Worm (Caenorhabditis elegans) whole organism, young adult: ENCODE results near the gene F54F2.6.

ENCODE experiments used
- B0261.1 ChIP-seq: sonication (generic microtip); optimal IDR thresholded peaks from 2 replicates; lab custom pipeline; 2016; ENCODE audit warnings: mild to moderate bottlenecking, missing genetic modification characterization, moderate library complexity, missing compliant biosample characterization
- B0336.3 ChIP-seq: fragments of 200-800 bp; sonication (Bioruptor generic); IDR thresholded peaks from 2 replicates; pipeline ENCODE4 v1.3.6; 2022; ENCODE audit warnings: missing genetic modification characterization, missing compliant biosample characterization
- C06A6.2 ChIP-seq: fragments of 200-800 bp; sonication (Bioruptor generic); conservative IDR thresholded peaks from 2 replicates; pipeline ENCODE4 v1.3.6; 2022; ENCODE audit warnings: missing genetic modification characterization, missing compliant biosample characterization
- F10E7.11 ChIP-seq: sonication (generic microtip); optimal IDR thresholded peaks from 2 replicates; lab custom pipeline; 2017; ENCODE audit warnings: mild to moderate bottlenecking, missing genetic modification characterization, moderate library complexity, missing compliant biosample characterization
- F37B4.10 ChIP-seq: fragments of 200-800 bp; sonication (Bioruptor generic); IDR thresholded peaks from 2 replicates; pipeline ENCODE4 v1.3.6; 2022; ENCODE audit warnings: missing genetic modification characterization, missing compliant biosample characterization
- Y56A3A.18 ChIP-seq: fragments of 200-800 bp; sonication (Bioruptor generic); IDR thresholded peaks from 2 replicates; pipeline ENCODE4 v1.3.6; 2022; ENCODE audit warnings: missing genetic modification reagents, missing genetic modification characterization, missing compliant biosample characterization
- Y79H2A.3 ChIP-seq: fragments of 200-800 bp; sonication (Bioruptor generic); conservative IDR thresholded peaks from 2 replicates; pipeline ENCODE4 v1.3.6; 2022; ENCODE audit warnings: missing genetic modification reagents, missing genetic modification characterization, missing compliant biosample characterization
- aptf-2 ChIP-seq: fragments of 200-800 bp; sonication (Bioruptor generic); conservative IDR thresholded peaks from 2 replicates; pipeline ENCODE4 v1.3.6; 2022; ENCODE audit warnings: missing genetic modification reagents, missing genetic modification characterization, missing compliant biosample characterization
- attf-5 ChIP-seq: fragments of 200-800 bp; sonication (Bioruptor generic); optimal IDR thresholded peaks from 2 replicates; lab custom pipeline; 2018; ENCODE audit warnings: mild to moderate bottlenecking, missing genetic modification characterization, missing compliant biosample characterization
- bed-1 ChIP-seq: fragments of 200-800 bp; sonication (Bioruptor generic); IDR thresholded peaks from 2 replicates; pipeline ENCODE4 v1.3.6; 2022; ENCODE audit warnings: missing genetic modification reagents, missing genetic modification characterization, missing compliant biosample characterization
- cebp-1 ChIP-seq, 2 experiments: fragments of 200-800 bp in 1 of 2; sonication (Bioruptor generic) in 1 of 2; sonication (generic microtip) in 1 of 2; IDR thresholded peaks in 1 of 2; optimal IDR thresholded peaks in 1 of 2; 2 replicates each; pipeline versions ENCODE4 v1.3.6 to Lab custom; 2017 to 2022; ENCODE audit warnings: missing compliant biosample characterization in 2 of 2, missing genetic modification characterization in 2 of 2, mild to moderate bottlenecking in 1 of 2, missing genetic modification reagents in 1 of 2, moderate library complexity in 1 of 2
- cebp-2 ChIP-seq: fragments of 200-800 bp; sonication (Bioruptor generic); IDR thresholded peaks from 2 replicates; pipeline ENCODE4 v1.3.6; 2022; ENCODE audit warnings: missing genetic modification characterization, missing compliant biosample characterization
- ceh-27 ChIP-seq: fragments of 200-800 bp; sonication (Bioruptor generic); optimal IDR thresholded peaks from 2 replicates; lab custom pipeline; 2018; ENCODE audit warnings: mild to moderate bottlenecking, missing genetic modification characterization, moderate library complexity, missing compliant biosample characterization
- ceh-40 ChIP-seq: fragments of 200-800 bp; sonication (Bioruptor generic); IDR thresholded peaks from 2 replicates; pipeline ENCODE4 v1.3.6; 2022; ENCODE audit warnings: missing genetic modification characterization, missing compliant biosample characterization
- ceh-79 ChIP-seq: sonication (generic microtip); optimal IDR thresholded peaks from 2 replicates; lab custom pipeline; 2017; ENCODE audit warnings: mild to moderate bottlenecking, missing genetic modification characterization, missing compliant biosample characterization
- ceh-91 ChIP-seq: fragments of 200-800 bp; sonication (Bioruptor generic); IDR thresholded peaks from 2 replicates; pipeline ENCODE4 v1.3.6; 2022; ENCODE audit warnings: missing genetic modification reagents, missing genetic modification characterization, missing compliant biosample characterization
- chd-7 ChIP-seq: sonication (generic microtip); optimal IDR thresholded peaks from 2 replicates; lab custom pipeline; 2016; ENCODE audit warnings: mild to moderate bottlenecking, missing genetic modification characterization, moderate library complexity, missing compliant biosample characterization
- dox-1 ChIP-seq: fragments of 200-800 bp; sonication (Bioruptor generic); IDR thresholded peaks from 2 replicates; pipeline ENCODE4 v1.3.6; 2022; ENCODE audit warnings: missing genetic modification reagents, missing genetic modification characterization, missing compliant biosample characterization
- egl-18 ChIP-seq: fragments of 200-800 bp; sonication (Bioruptor generic); IDR thresholded peaks from 2 replicates; pipeline ENCODE4 v1.3.6; 2022; ENCODE audit warnings: missing genetic modification reagents, missing genetic modification characterization, missing compliant biosample characterization
- egrh-3 ChIP-seq: fragments of 200-800 bp; sonication (Bioruptor generic); IDR thresholded peaks from 2 replicates; pipeline ENCODE4 v1.3.6; 2022; ENCODE audit warnings: missing genetic modification reagents, missing genetic modification characterization, missing compliant biosample characterization
- ekl-4 ChIP-seq: fragments of 200-800 bp; sonication (Bioruptor generic); IDR thresholded peaks from 2 replicates; pipeline ENCODE4 v1.3.6; 2022; ENCODE audit warnings: missing genetic modification reagents, missing genetic modification characterization, missing compliant biosample characterization
- fkh-3 ChIP-seq: sonication (generic microtip); optimal IDR thresholded peaks from 2 replicates; lab custom pipeline; 2016; ENCODE audit warnings: mild to moderate bottlenecking, missing genetic modification characterization, missing compliant biosample characterization
- gei-17 ChIP-seq: fragments of 200-800 bp; sonication (Bioruptor generic); optimal IDR thresholded peaks from 2 replicates; lab custom pipeline; 2018; ENCODE audit warnings: mild to moderate bottlenecking, missing genetic modification characterization, missing compliant biosample characterization
- him-1 ChIP-seq: sonication (generic microtip); optimal IDR thresholded peaks from 2 replicates; lab custom pipeline; 2016; ENCODE audit warnings: missing genotype, missing genetic modification reagents, missing genetic modification characterization, missing compliant biosample characterization
- lag-1 ChIP-seq: fragments of 200-800 bp; sonication (Bioruptor generic); IDR thresholded peaks from 2 replicates; pipeline ENCODE4 v1.3.6; 2022; ENCODE audit warnings: missing genetic modification reagents, missing genetic modification characterization, missing compliant biosample characterization
- let-526 ChIP-seq: fragments of 200-800 bp; sonication (Bioruptor generic); IDR thresholded peaks from 2 replicates; pipeline ENCODE4 v1.3.6; 2022; ENCODE audit warnings: missing genetic modification reagents, missing genetic modification characterization, missing compliant biosample characterization
- let-607 ChIP-seq, 2 experiments: fragments of 200-800 bp in 1 of 2; sonication (Bioruptor generic) in 1 of 2; sonication (generic microtip) in 1 of 2; optimal IDR thresholded peaks; 2 replicates each; lab custom pipeline; 2016 to 2018; ENCODE audit warnings: mild to moderate bottlenecking in 2 of 2, missing compliant biosample characterization in 2 of 2, missing genetic modification characterization in 2 of 2, moderate library complexity in 2 of 2, missing genotype in 1 of 2
- lin-26 ChIP-seq: fragments of 200-800 bp; sonication (Bioruptor generic); IDR thresholded peaks from 2 replicates; pipeline ENCODE4 v1.3.6; 2022; ENCODE audit warnings: missing genetic modification reagents, missing genetic modification characterization, missing compliant biosample characterization
- lin-40 ChIP-seq: sonication (generic microtip); optimal IDR thresholded peaks from 2 replicates; lab custom pipeline; 2016; ENCODE audit warnings: missing genetic modification characterization, mild to moderate bottlenecking, missing compliant biosample characterization, missing genotype, missing genetic modification reagents
- lsl-1 ChIP-seq: fragments of 200-800 bp; sonication (Bioruptor generic); optimal IDR thresholded peaks from 2 replicates; lab custom pipeline; 2018; ENCODE audit warnings: mild to moderate bottlenecking, missing genetic modification characterization, moderate library complexity, missing compliant biosample characterization
- lsy-27 ChIP-seq: sonication (generic microtip); optimal IDR thresholded peaks from 2 replicates; lab custom pipeline; 2017; ENCODE audit warnings: missing genetic modification characterization, mild to moderate bottlenecking, missing compliant biosample characterization, antibody characterized with exemption, missing genotype, borderline replicate concordance; ENCODE audit not compliant: insufficient read depth
- pbrm-1 ChIP-seq: fragments of 200-800 bp; sonication (Bioruptor generic); IDR thresholded peaks from 2 replicates; pipeline ENCODE4 v1.3.6; 2022; ENCODE audit warnings: missing genetic modification reagents, missing genetic modification characterization, missing compliant biosample characterization
- repo-1 ChIP-seq: sonication (generic microtip); optimal IDR thresholded peaks from 2 replicates; lab custom pipeline; 2017; ENCODE audit warnings: mild to moderate bottlenecking, missing genetic modification characterization, missing compliant biosample characterization
- sea-2 ChIP-seq: fragments of 200-800 bp; sonication (Bioruptor generic); IDR thresholded peaks from 2 replicates; pipeline ENCODE4 v1.3.6; 2022; ENCODE audit warnings: missing genetic modification characterization, missing compliant biosample characterization
- snpc-1.1 ChIP-seq: sonication (generic microtip); optimal IDR thresholded peaks from 2 replicates; lab custom pipeline; 2017; ENCODE audit warnings: missing genetic modification characterization, mild to moderate bottlenecking, missing compliant biosample characterization, antibody characterized with exemption, moderate library complexity, missing genotype, missing genetic modification reagents; ENCODE audit not compliant: insufficient read depth
- somi-1 ChIP-seq: fragments of 200-800 bp; sonication (Bioruptor generic); optimal IDR thresholded peaks from 2 replicates; lab custom pipeline; 2018; ENCODE audit warnings: mild to moderate bottlenecking, missing genetic modification characterization, missing compliant biosample characterization
- tbp1 ChIP-seq: fragments of 200-800 bp; sonication (Bioruptor generic); optimal IDR thresholded peaks from 2 replicates; lab custom pipeline; 2018; ENCODE audit warnings: mild to moderate bottlenecking, missing genetic modification characterization, missing compliant biosample characterization
- tlf-1 ChIP-seq: fragments of 200-800 bp; sonication (Bioruptor generic); optimal IDR thresholded peaks from 2 replicates; lab custom pipeline; 2018; ENCODE audit warnings: mild to moderate bottlenecking, missing genetic modification characterization, missing compliant biosample characterization
- unc-130 ChIP-seq: sonication (generic microtip); optimal IDR thresholded peaks from 2 replicates; lab custom pipeline; 2016; ENCODE audit warnings: missing genetic modification reagents, missing genetic modification characterization, missing compliant biosample characterization
- ztf-26 ChIP-seq: sonication (generic microtip); optimal IDR thresholded peaks from 2 replicates; lab custom pipeline; 2017; ENCODE audit warnings: missing genetic modification characterization, missing compliant biosample characterization
- ztf-3 ChIP-seq: fragments of 200-800 bp; sonication (Bioruptor generic); optimal IDR thresholded peaks from 2 replicates; lab custom pipeline; 2018; ENCODE audit warnings: mild to moderate bottlenecking, missing genetic modification characterization, missing compliant biosample characterization

The F54F2.6 gene

DNA sequence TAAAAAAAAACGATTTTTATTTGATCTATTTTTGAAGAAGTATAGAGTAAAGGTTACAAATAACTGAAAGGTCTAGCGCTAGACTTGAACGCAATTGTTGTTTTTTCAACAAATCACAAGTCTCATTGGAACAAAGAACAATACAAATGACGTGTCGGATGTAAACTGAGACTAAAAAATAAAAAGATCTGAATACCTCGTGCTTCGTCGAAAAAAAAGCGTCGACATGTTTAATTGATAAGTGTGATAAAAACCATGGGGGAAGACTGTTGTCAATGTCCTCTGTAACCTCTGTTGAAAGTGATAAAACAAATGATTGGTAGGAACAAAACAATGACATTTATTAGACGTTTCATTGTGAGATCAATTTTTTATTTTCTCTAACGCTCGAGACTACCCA is 17.8 kb downstream of the F54F2.6 start (continued):
- no peak for TF ChIP-seq C06A6.2 (GFP tag; lab: Robert Waterston, UW)
- TF ChIP-seq aptf-2 (GFP tag; lab: Robert Waterston, UW), result no peak
- TF ChIP-seq bed-1 (GFP tag; lab: Robert Waterston, UW), result no peak
- TF ChIP-seq egrh-3 (GFP tag; lab: Robert Waterston, UW), result no peak
- no peak for TF ChIP-seq snpc-1.1

DNA sequence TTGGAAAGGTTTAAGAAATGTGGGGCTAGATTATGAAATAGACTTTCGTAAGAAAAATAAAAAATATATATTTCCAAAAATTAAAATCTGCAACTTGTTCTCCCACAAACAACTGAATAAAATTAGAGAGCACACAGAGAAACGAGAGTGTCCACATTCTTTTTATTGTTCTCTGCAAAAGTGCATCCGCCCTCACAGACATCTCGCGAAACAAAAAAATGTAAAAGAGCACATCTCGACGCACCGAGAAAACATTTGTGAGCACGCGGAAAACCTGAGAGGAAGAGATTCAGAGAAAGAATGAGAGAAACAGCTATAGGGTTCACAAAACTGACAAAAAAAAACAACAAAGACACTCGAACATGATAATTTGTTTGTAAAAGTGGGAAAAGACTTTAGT is 18.4 kb downstream of the F54F2.6 start:
- TF ChIP-seq cebp-1 (GFP tag; IDR thresholded peaks at IDR 0.05; lab: Robert Waterston, UW) (no peak), cebp-1 (tag; optimal IDR thresholded peaks at IDR 0.05; lab: Kevin White, UChicago) (peak; percentile 68), Y79H2A.3 (GFP tag; lab: Robert Waterston, UW) (no peak)

DNA sequence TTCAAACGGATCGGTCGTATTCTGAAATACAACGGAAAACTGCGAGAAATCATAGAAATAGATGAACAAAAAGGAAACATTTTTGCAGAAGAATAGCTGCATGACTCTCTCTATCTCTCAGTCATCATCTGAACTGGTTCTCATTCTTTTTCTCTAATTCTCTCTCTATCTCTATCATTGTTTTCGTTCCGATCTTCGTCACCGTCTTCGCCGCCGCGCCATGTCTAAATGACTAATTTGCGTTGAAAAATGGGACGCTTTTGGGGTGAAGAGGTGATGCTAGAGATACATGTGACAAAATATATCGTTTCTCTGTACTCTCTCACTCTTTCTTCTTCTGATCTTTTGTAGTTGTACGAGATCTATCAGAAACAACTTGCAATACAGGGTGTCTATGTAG is 20.0 kb downstream of the F54F2.6 start:
- TF ChIP-seq F37B4.10 (GFP tag; lab: Robert Waterston, UW) (no peak), pbrm-1 (GFP tag; lab: Robert Waterston, UW) (no peak), lin-26 (no peak), ceh-91 (GFP tag; lab: Robert Waterston, UW) (no peak), Y56A3A.18 (GFP tag; lab: Robert Waterston, UW) (no peak), cebp-2 (GFP tag; lab: Robert Waterston, UW) (no peak), dox-1 (GFP tag; lab: Robert Waterston, UW) (no peak), somi-1 (GFP tag; lab: Kevin White, UChicago) (peak; percentile 60), tlf-1 (GFP tag; lab: Kevin White, UChicago) (no peak), ekl-4 (GFP tag; lab: Robert Waterston, UW) (no peak), unc-130 (GFP tag; lab: Kevin White, UChicago) (no peak), sea-2 (GFP tag; lab: Robert Waterston, UW) (no peak), ceh-27 (GFP tag; lab: Kevin White, UChicago) (no peak), him-1 (no peak), let-526 (GFP tag; lab: Robert Waterston, UW) (no peak), lsl-1 (GFP tag; lab: Kevin White, UChicago) (no peak), chd-7 (peak; percentile 16), F10E7.11 (no peak), attf-5 (GFP tag; lab: Kevin White, UChicago) (no peak), repo-1 (tag; lab: Kevin White, UChicago) (no peak), let-607 (tag; optimal IDR thresholded peaks at IDR 0.05; lab: Kevin White, UChicago) (no peak), lin-40 (tag; lab: Kevin White, UChicago) (peak; percentile 61), B0336.3 (GFP tag; lab: Robert Waterston, UW) (no peak), cebp-1 (GFP tag; IDR thresholded peaks at IDR 0.05; lab: Robert Waterston, UW) (no peak), cebp-1 (tag; optimal IDR thresholded peaks at IDR 0.05; lab: Kevin White, UChicago) (peak; percentile 27), ceh-40 (GFP tag; lab: Robert Waterston, UW) (no peak), ceh-79 (tag; lab: Kevin White, UChicago) (no peak), fkh-3 (tag; lab: Kevin White, UChicago) (no peak), egl-18 (GFP tag; lab: Robert Waterston, UW) (no peak), gei-17 (GFP tag; lab: Kevin White, UChicago) (no peak), lsy-27 (tag; lab: Kevin White, UChicago) (no peak), B0261.1 (tag; lab: Kevin White, UChicago) (no peak), ztf-26 (tag; lab: Kevin White, UChicago) (peak; percentile 60), ztf-3 (no peak), tbp1 (GFP tag; lab: Kevin White, UChicago) (no peak), lag-1 (GFP tag; lab: Robert Waterston, UW) (no peak)
